Worm (Caenorhabditis elegans) whole organism, L1 larva: ENCODE results near the gene ccdc-47.

Experiments used
- ama-1 ChIP-seq: fragments of 150-350 bp; optimal IDR thresholded peaks from 2 replicates; lab custom pipeline; 2014
- ceh-8 ChIP-seq: fragments of 200-800 bp; sonication (Bioruptor generic); optimal IDR thresholded peaks from 2 replicates; lab custom pipeline; 2018; ENCODE audit warnings: mild to moderate bottlenecking, missing genetic modification characterization, moderate library complexity, missing compliant biosample characterization
- isw-1 ChIP-seq: fragments of 200-800 bp; sonication (Bioruptor generic); IDR thresholded peaks from 2 replicates; pipeline ENCODE4 v1.3.6; 2022; ENCODE audit warnings: missing genetic modification characterization, missing compliant biosample characterization
- jun-1 ChIP-seq: fragments of 150-350 bp; optimal IDR thresholded peaks from 2 replicates; lab custom pipeline; 2014; ENCODE audit warnings: missing biosample characterization, missing genetic modification reagents, missing genetic modification characterization
- lin-15B ChIP-seq: fragments of 150-350 bp; sonication (generic microtip); optimal IDR thresholded peaks from 3 replicates; lab custom pipeline; 2014; ENCODE audit warnings: missing biosample characterization, missing genetic modification characterization
- nhr-11 ChIP-seq: fragments of 150-350 bp; optimal IDR thresholded peaks from 2 replicates; lab custom pipeline; 2014; ENCODE audit warnings: missing biosample characterization, missing genetic modification characterization
- nhr-28 ChIP-seq: fragments of 150-350 bp; optimal IDR thresholded peaks from 2 replicates; lab custom pipeline; 2014; ENCODE audit warnings: missing biosample characterization, missing genetic modification characterization
- snpc-4 ChIP-seq: fragments of 150-350 bp; optimal IDR thresholded peaks from 2 replicates; lab custom pipeline; 2014; ENCODE audit warnings: missing biosample characterization, missing genetic modification characterization
- ztf-11 ChIP-seq, 2 experiments: sonication (generic microtip); optimal IDR thresholded peaks; 2 replicates each; lab custom pipeline; 2016 to 2017; ENCODE audit warnings: missing genetic modification characterization in 2 of 2, missing biosample characterization in 1 of 2, missing compliant biosample characterization in 1 of 2

DNA sequence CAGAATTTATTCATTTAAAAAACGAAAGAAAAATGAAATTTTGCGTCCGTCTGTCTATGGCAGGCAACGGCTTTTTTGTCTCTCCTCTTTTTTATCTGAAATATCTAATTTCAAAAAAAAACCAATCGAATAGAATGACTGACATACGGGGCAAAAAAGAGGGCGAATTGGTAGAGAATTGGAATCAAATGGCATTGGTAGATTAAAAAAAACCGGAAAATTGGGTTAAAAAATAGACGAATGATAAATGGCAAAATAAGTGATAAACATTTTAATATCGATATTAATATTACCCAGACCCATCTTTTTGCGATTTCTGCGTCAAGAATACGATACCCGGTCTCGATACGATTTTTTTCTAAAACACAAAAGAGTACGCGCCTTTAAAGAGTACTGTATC, 15.2 kb upstream of the ccdc-47 start, which contains the start of gene tir-1:
- TF ChIP-seq nhr-28 (tag; lab: Kevin White, UChicago) (no peak), ama-1 (lab: Kevin White, UChicago) (no peak), lin-15B (tag; lab: Kevin White, UChicago) (no peak), snpc-4 (tag; lab: Kevin White, UChicago) (no peak), isw-1 (no peak), ztf-11 (tag; optimal IDR thresholded peaks at IDR 0.05; lab: Kevin White, UChicago) (no peak), nhr-11 (no peak), jun-1 (tag; lab: Kevin White, UChicago) (no peak), ceh-8 (GFP tag; lab: Kevin White, UChicago) (no peak)
